Fruit fly (Drosophila melanogaster): ENCODE data around the gene CG7646.

- no peak for TF ChIP-seq CTCF (optimal IDR thresholded peaks at IDR 0.05)
- TF ChIP-seq CG8478 (optimal IDR thresholded peaks at IDR 0.05) = no peak
These were observed 37.1 kb downstream of the CG7646 start, which contains the start of gene Lamtor1 for dm6 chr3L:20028753-20029152.
